Worm (Caenorhabditis elegans): ENCODE measurements around the gene F41C3.8.

DNA sequence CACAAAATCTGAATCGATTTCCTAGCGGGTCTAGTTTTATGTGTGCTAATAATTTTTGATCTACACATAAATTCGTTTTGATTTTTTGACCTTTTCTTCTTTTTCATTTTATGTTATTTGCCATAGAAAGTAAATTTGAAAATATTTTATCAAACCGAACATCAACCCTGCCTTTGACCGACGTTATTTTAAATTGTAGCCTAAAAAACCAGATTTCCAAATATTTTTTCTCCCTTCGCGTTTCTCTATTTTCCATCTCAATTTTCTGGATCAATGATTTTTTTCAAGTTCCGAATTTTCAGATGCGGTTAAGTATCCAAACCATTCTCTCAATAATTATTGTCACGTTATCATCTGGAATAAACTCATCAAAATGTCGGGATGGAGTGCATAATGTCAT lies 37.9 kb upstream of the F41C3.8 start, which contains the start of gene T05A7.1:
- TF ChIP-seq fkh-10 (GFP tag; optimal IDR thresholded peaks at IDR 0.05) (no peak), lin-39 (tag; optimal IDR thresholded peaks at IDR 0.05) (no peak), fos-1 (tag; optimal IDR thresholded peaks at IDR 0.05) (no peak), lin-13 (GFP tag; optimal IDR thresholded peaks at IDR 0.05) (no peak), unc-130 (tag; optimal IDR thresholded peaks at IDR 0.05) (no peak), swsn-7 (tag; optimal IDR thresholded peaks at IDR 0.05) (no peak), lin-35 (GFP tag; optimal IDR thresholded peaks at IDR 0.05) (no peak), pqm-1 (tag; optimal IDR thresholded peaks at IDR 0.05) (no peak)
